Worm (Caenorhabditis elegans) whole organism, mixed stage, embryonic: Measurements from ENCODE around the gene dsc-4.

Experiments used
- lin-13 ChIP-seq: fragments of 150-350 bp; optimal IDR thresholded peaks from 2 replicates; lab custom pipeline; 2014; ENCODE audit warnings: missing biosample characterization, missing genetic modification characterization
- nhr-28 ChIP-seq: fragments of 150-350 bp; optimal IDR thresholded peaks from 2 replicates; lab custom pipeline; 2014; ENCODE audit warnings: missing biosample characterization, missing genetic modification characterization
- snpc-4 ChIP-seq: fragments of 150-350 bp; optimal IDR thresholded peaks from 2 replicates; lab custom pipeline; 2014; ENCODE audit warnings: missing biosample characterization, missing genetic modification characterization

- no peak for TF ChIP-seq nhr-28 (tag; lab: Kevin White, UChicago)
- no peak for TF ChIP-seq lin-13 (tag; lab: Kevin White, UChicago)
- TF ChIP-seq snpc-4 (tag; lab: Kevin White, UChicago) = no peak
These were observed 19.2 kb upstream of the dsc-4 start, which contains the start of gene cdh-8 for ce11 chrIV:339508-339907.
